Fruit fly (Drosophila melanogaster): ENCODE data around the gene thw.

thw gene

dm6 chr3R:7223972-7224464 is at the start of gene thw:
Gene thw, plus strand, starts transcription at chr3R:7224414.
- TF ChIP-seq BEAF-32 (GFP tag; optimal IDR thresholded peaks at IDR 0.05), result no peak
- TF ChIP-seq mld (GFP tag; IDR thresholded peaks at IDR 0.05; ENCODE audit: partially characterized antibody), result 0 out of 3 replicates have a peak, but pooled peaks have one; percentile 15
- peak; percentile 16; the same call in 1 of the 2 replicates for TF ChIP-seq CG13287 (GFP tag; IDR thresholded peaks at IDR 0.05; ENCODE audit: partially characterized antibody)
- TF ChIP-seq ATbp (GFP tag; optimal IDR thresholded peaks at IDR 0.05), result peak; percentile 38
- TF ChIP-seq CG10543 (GFP tag; optimal IDR thresholded peaks at IDR 0.05), result peak; percentile 5
- no peak for TF ChIP-seq Dbx (GFP tag; IDR thresholded peaks at IDR 0.05)
- no peak for TF ChIP-seq dan (GFP tag; IDR thresholded peaks at IDR 0.05)
- peak; percentile 11 to 13 for TF ChIP-seq Trl (optimal IDR thresholded peaks at IDR 0.05)
- TF ChIP-seq Trl (GFP tag; optimal IDR thresholded peaks at IDR 0.05), result no peak
- no peak for TF ChIP-seq Optix (GFP tag; IDR thresholded peaks at IDR 0.05)
- peak; percentile 73 for TF ChIP-seq CG12769 (tag; optimal IDR thresholded peaks at IDR 0.05)
- peak; percentile 94 for TF ChIP-seq Deaf1 (tag; optimal IDR thresholded peaks at IDR 0.05)
- TF ChIP-seq CG10209 (GFP tag; optimal IDR thresholded peaks at IDR 0.05), result no peak
- peak in 1 of 2 experiments; percentile 64 for TF ChIP-seq crp (GFP tag; optimal IDR thresholded peaks at IDR 0.05)
- TF ChIP-seq CG6175 (GFP tag; IDR thresholded peaks at IDR 0.05), result 0 out of 3 replicates have a peak, but pooled peaks have one; percentile 24

- no peak for TF ChIP-seq CG12071 (GFP tag; optimal IDR thresholded peaks at IDR 0.05)
- no peak for TF ChIP-seq CG17385 (GFP tag; optimal IDR thresholded peaks at IDR 0.05)
- no peak for TF ChIP-seq CG11398 (GFP tag; optimal IDR thresholded peaks at IDR 0.05)
- TF ChIP-seq CG10543 (GFP tag; optimal IDR thresholded peaks at IDR 0.05), result no peak
- no peak for TF ChIP-seq bbx (GFP tag; IDR thresholded peaks at IDR 0.05; ENCODE audit: partially characterized antibody)
- no peak for TF ChIP-seq Usf (GFP tag; optimal IDR thresholded peaks at IDR 0.05)
- TF ChIP-seq CG11247 (GFP tag; IDR thresholded peaks at IDR 0.05), result no peak
- no peak for TF ChIP-seq lbe (GFP tag; optimal IDR thresholded peaks at IDR 0.05)
- TF ChIP-seq CG10209 (GFP tag; optimal IDR thresholded peaks at IDR 0.05), result no peak
Observed at dm6 chr3R:7174755-7175154, 49.5 kb upstream of the thw start.

- TF ChIP-seq dati (GFP tag; IDR thresholded peaks at IDR 0.05) (no peak), E2f1 (GFP tag; IDR thresholded peaks at IDR 0.05) (no peak), MBD-R2 (GFP tag; IDR thresholded peaks at IDR 0.05) (peak; percentile 73), CG18619 (GFP tag; optimal IDR thresholded peaks at IDR 0.05) (no peak), CG17385 (GFP tag; optimal IDR thresholded peaks at IDR 0.05) (peak; percentile 94), tin (GFP tag; optimal IDR thresholded peaks at IDR 0.05) (no peak), CG32767 (GFP tag; IDR thresholded peaks at IDR 0.05) (no peak), CG13624 (GFP tag; optimal IDR thresholded peaks at IDR 0.05) (no peak), CG16813 (GFP tag; IDR thresholded peaks at IDR 0.05; ENCODE audit: partially characterized antibody) (peak; percentile 52; the same call in 2 of the 3 replicates), her (GFP tag; optimal IDR thresholded peaks at IDR 0.05) (peak; percentile 99), CG6854 (GFP tag; optimal IDR thresholded peaks at IDR 0.05) (no peak), pnt (GFP tag; optimal IDR thresholded peaks at IDR 0.05) (no peak), Hr3 (GFP tag; optimal IDR thresholded peaks at IDR 0.05) (peak; percentile 5), lola (GFP tag; optimal IDR thresholded peaks at IDR 0.05) (no peak), row (GFP tag; IDR thresholded peaks at IDR 0.05) (peak; percentile 50), CG12744 (GFP tag; optimal IDR thresholded peaks at IDR 0.05) (no peak), onecut (GFP tag; IDR thresholded peaks at IDR 0.05) (peak; percentile 99), stwl (tag; optimal IDR thresholded peaks at IDR 0.05) (peak; percentile 22), CG11695 (GFP tag; IDR thresholded peaks at IDR 0.05) (no peak), CG7372 (GFP tag; IDR thresholded peaks at IDR 0.05) (no peak), nau (GFP tag; optimal IDR thresholded peaks at IDR 0.05) (no peak), Sry-β (GFP tag; optimal IDR thresholded peaks at IDR 0.05) (peak; percentile 79), Rx (GFP tag; IDR thresholded peaks at IDR 0.05) (no peak), Mes4 (GFP tag; optimal IDR thresholded peaks at IDR 0.05) (no peak), hbn (GFP tag; IDR thresholded peaks at IDR 0.05; ENCODE audit: partially characterized antibody) (0 out of 2 replicates have a peak, but pooled peaks have one; percentile 20)
Observed at dm6 chr3R:7186242-7187092, 37.7 kb upstream of the thw start, which contains the start of the genes CG10055 and lap. Gene CG10055, minus strand, starts transcription at chr3R:7186673. Gene lap, plus strand, starts transcription at chr3R:7186994.
